Worm (Caenorhabditis elegans) whole organism, late embryonic: Measurements from ENCODE around the gene T16H12.9.

ENCODE experiments used
- C08G9.2 ChIP-seq: sonication (generic microtip); optimal IDR thresholded peaks from 2 replicates; lab custom pipeline; 2016; ENCODE audit warnings: mild to moderate bottlenecking, missing genetic modification characterization, moderate library complexity, missing compliant biosample characterization
- F13H6.1 ChIP-seq: sonication (generic microtip); optimal IDR thresholded peaks from 2 replicates; lab custom pipeline; 2016; ENCODE audit warnings: missing genetic modification characterization, missing compliant biosample characterization
- K02D7.2 ChIP-seq: sonication (generic microtip); optimal IDR thresholded peaks from 2 replicates; lab custom pipeline; 2017; ENCODE audit warnings: mild to moderate bottlenecking, missing genetic modification characterization, missing compliant biosample characterization
- K09A11.1 ChIP-seq: sonication (generic microtip); optimal IDR thresholded peaks from 2 replicates; lab custom pipeline; 2017; ENCODE audit warnings: antibody characterized with exemption, mild to moderate bottlenecking, missing genetic modification characterization, missing compliant biosample characterization; ENCODE audit not compliant: insufficient read depth
- T23F11.4 ChIP-seq: fragments of 200-800 bp; sonication (Bioruptor generic); optimal IDR thresholded peaks from 2 replicates; lab custom pipeline; 2018; ENCODE audit warnings: mild to moderate bottlenecking, missing genetic modification characterization, missing compliant biosample characterization
- Y22D7AL.16 ChIP-seq: sonication (generic microtip); optimal IDR thresholded peaks from 2 replicates; lab custom pipeline; 2016; ENCODE audit warnings: missing genetic modification characterization, missing compliant biosample characterization
- ahr-1 ChIP-seq: sonication (generic microtip); optimal IDR thresholded peaks from 2 replicates; lab custom pipeline; 2016; ENCODE audit warnings: missing genetic modification characterization, missing compliant biosample characterization
- ama-1 ChIP-seq: fragments of 150-350 bp; optimal IDR thresholded peaks from 2 replicates; lab custom pipeline; 2014
- ceh-14 ChIP-seq: sonication (generic microtip); optimal IDR thresholded peaks from 2 replicates; lab custom pipeline; 2016; ENCODE audit warnings: missing genotype, missing genetic modification characterization, missing compliant biosample characterization
- ceh-18 ChIP-seq: sonication (generic microtip); optimal IDR thresholded peaks from 2 replicates; lab custom pipeline; 2016; ENCODE audit warnings: missing genetic modification characterization, missing compliant biosample characterization
- ceh-19 ChIP-seq: fragments of 200-800 bp; sonication (Bioruptor generic); optimal IDR thresholded peaks from 2 replicates; lab custom pipeline; 2018; ENCODE audit warnings: mild to moderate bottlenecking, missing genetic modification characterization, missing compliant biosample characterization
- ceh-2 ChIP-seq: sonication (generic microtip); optimal IDR thresholded peaks from 2 replicates; lab custom pipeline; 2016; ENCODE audit warnings: missing genotype, missing genetic modification characterization, missing compliant biosample characterization
- ceh-24 ChIP-seq: sonication (generic microtip); optimal IDR thresholded peaks from 2 replicates; lab custom pipeline; 2016; ENCODE audit warnings: mild to moderate bottlenecking, missing genetic modification characterization, missing compliant biosample characterization
- ceh-30 ChIP-seq: fragments of 150-350 bp; optimal IDR thresholded peaks from 2 replicates; lab custom pipeline; 2014; ENCODE audit warnings: missing biosample characterization, missing genetic modification characterization
- ceh-31 ChIP-seq: sonication (generic microtip); optimal IDR thresholded peaks from 2 replicates; lab custom pipeline; 2016; ENCODE audit warnings: missing genetic modification characterization, missing compliant biosample characterization
- ceh-34 ChIP-seq: sonication (generic microtip); optimal IDR thresholded peaks from 2 replicates; lab custom pipeline; 2016; ENCODE audit warnings: mild to moderate bottlenecking, missing genetic modification characterization, missing compliant biosample characterization
- ceh-45 ChIP-seq: fragments of 200-800 bp; sonication (Bioruptor generic); IDR thresholded peaks from 2 replicates; pipeline ENCODE4 v1.3.6; 2022; ENCODE audit warnings: missing genetic modification reagents, missing genetic modification characterization, missing compliant biosample characterization
- ceh-48 ChIP-seq: sonication (generic microtip); optimal IDR thresholded peaks from 2 replicates; lab custom pipeline; 2016; ENCODE audit warnings: missing genetic modification characterization, inconsistent platforms, missing compliant biosample characterization
- ceh-9 ChIP-seq: sonication (generic microtip); optimal IDR thresholded peaks from 2 replicates; lab custom pipeline; 2016; ENCODE audit warnings: mild to moderate bottlenecking, missing genetic modification characterization, inconsistent platforms, missing compliant biosample characterization
- ets-4 ChIP-seq: sonication (generic microtip); optimal IDR thresholded peaks from 2 replicates; lab custom pipeline; 2016; ENCODE audit warnings: missing genetic modification characterization, missing compliant biosample characterization
- eyg-1 ChIP-seq: sonication (generic microtip); optimal IDR thresholded peaks from 2 replicates; lab custom pipeline; 2016; ENCODE audit warnings: missing genotype, missing genetic modification characterization, missing compliant biosample characterization
- fax-1 ChIP-seq: sonication (generic microtip); optimal IDR thresholded peaks from 2 replicates; lab custom pipeline; 2016; ENCODE audit warnings: missing genotype, missing genetic modification characterization, missing compliant biosample characterization
- fkh-6 ChIP-seq: sonication (generic microtip); optimal IDR thresholded peaks from 2 replicates; lab custom pipeline; 2016; ENCODE audit warnings: missing genetic modification characterization, missing compliant biosample characterization
- hlh-15 ChIP-seq: sonication (generic microtip); optimal IDR thresholded peaks from 2 replicates; lab custom pipeline; 2016; ENCODE audit warnings: missing genetic modification characterization, missing compliant biosample characterization
- hlh-8 ChIP-seq: sonication (generic microtip); optimal IDR thresholded peaks from 2 replicates; lab custom pipeline; 2016; ENCODE audit warnings: missing genotype, missing genetic modification characterization, missing compliant biosample characterization
- lim-6 ChIP-seq: sonication (generic microtip); optimal IDR thresholded peaks from 2 replicates; lab custom pipeline; 2016; ENCODE audit warnings: missing genetic modification characterization, missing compliant biosample characterization
- lin-11 ChIP-seq: fragments of 200-800 bp; sonication (Bioruptor generic); optimal IDR thresholded peaks from 2 replicates; lab custom pipeline; 2018; ENCODE audit warnings: mild to moderate bottlenecking, missing genetic modification characterization, missing compliant biosample characterization
- madf-2 ChIP-seq: sonication (generic microtip); optimal IDR thresholded peaks from 2 replicates; lab custom pipeline; 2017; ENCODE audit warnings: missing genetic modification characterization, missing compliant biosample characterization
- mec-3 ChIP-seq: sonication (generic microtip); optimal IDR thresholded peaks from 2 replicates; lab custom pipeline; 2016; ENCODE audit warnings: borderline replicate concordance, missing genetic modification characterization, missing compliant biosample characterization
- nhr-11 ChIP-seq: fragments of 150-350 bp; optimal IDR thresholded peaks from 2 replicates; lab custom pipeline; 2014; ENCODE audit warnings: missing biosample characterization, missing genetic modification characterization
- nhr-232 ChIP-seq: sonication (generic microtip); optimal IDR thresholded peaks from 2 replicates; lab custom pipeline; 2016; ENCODE audit warnings: missing genetic modification characterization, missing compliant biosample characterization
- odd-2 ChIP-seq: sonication (generic microtip); optimal IDR thresholded peaks from 2 replicates; lab custom pipeline; 2017; ENCODE audit warnings: antibody characterized with exemption, mild to moderate bottlenecking, missing genetic modification characterization, missing compliant biosample characterization
- pax-1 ChIP-seq: fragments of 150-350 bp; optimal IDR thresholded peaks from 2 replicates; lab custom pipeline; 2014; ENCODE audit warnings: missing biosample characterization, missing genetic modification characterization
- pha-4 ChIP-seq: fragments of 150-350 bp; optimal IDR thresholded peaks from 2 replicates; lab custom pipeline; 2018; ENCODE audit warnings: missing biosample characterization, missing genetic modification reagents, missing genetic modification characterization
- pros-1 ChIP-seq: fragments of 150-350 bp; optimal IDR thresholded peaks from 2 replicates; lab custom pipeline; 2014; ENCODE audit warnings: missing biosample characterization, missing genetic modification reagents, missing genetic modification characterization
- ref-2 ChIP-seq: sonication (generic microtip); optimal IDR thresholded peaks from 2 replicates; lab custom pipeline; 2016; ENCODE audit warnings: missing genetic modification characterization, missing compliant biosample characterization
- sox-4 ChIP-seq: sonication (generic microtip); optimal IDR thresholded peaks from 2 replicates; lab custom pipeline; 2017; ENCODE audit warnings: mild to moderate bottlenecking, missing genetic modification characterization, inconsistent platforms, missing compliant biosample characterization
- syd-9 ChIP-seq: sonication (generic microtip); optimal IDR thresholded peaks from 2 replicates; lab custom pipeline; 2016; ENCODE audit warnings: mild to moderate bottlenecking, missing genetic modification characterization, moderate library complexity, missing compliant biosample characterization
- tbx-2 ChIP-seq: sonication (generic microtip); optimal IDR thresholded peaks from 2 replicates; lab custom pipeline; 2016; ENCODE audit warnings: missing genetic modification characterization, missing compliant biosample characterization
- tbx-7 ChIP-seq: sonication (generic microtip); optimal IDR thresholded peaks from 2 replicates; lab custom pipeline; 2016; ENCODE audit warnings: missing genotype, missing genetic modification characterization, missing compliant biosample characterization
- ttx-3 ChIP-seq: sonication (generic microtip); optimal IDR thresholded peaks from 2 replicates; lab custom pipeline; 2016; ENCODE audit warnings: missing genetic modification reagents, missing genetic modification characterization, missing compliant biosample characterization
- unc-42 ChIP-seq: sonication (generic microtip); optimal IDR thresholded peaks from 2 replicates; lab custom pipeline; 2016; ENCODE audit warnings: missing genotype, missing genetic modification characterization, missing compliant biosample characterization
- unc-55 ChIP-seq: sonication (generic microtip); optimal IDR thresholded peaks from 2 replicates; lab custom pipeline; 2017; ENCODE audit warnings: missing biosample characterization, missing genetic modification reagents, missing genetic modification characterization
- ztf-16 ChIP-seq: sonication (generic microtip); optimal IDR thresholded peaks from 2 replicates; lab custom pipeline; 2017; ENCODE audit warnings: missing genetic modification characterization, missing compliant biosample characterization

Gene T16H12.9

ce11 chrIII:10146701-10147100, 37.6 kb downstream of the T16H12.9 start, which contains the start of gene K08E5.1:
K08E5.1 (minus strand) TSS chrIII:10146801.
- TF ChIP-seq tbx-2 (tag; lab: Kevin White, UChicago): no peak

ce11 chrIII:10149910-10150309, 40.8 kb downstream of the T16H12.9 start:
- no peak for TF ChIP-seq nhr-11
- no peak for TF ChIP-seq nhr-232 (tag; lab: Kevin White, UChicago)

ce11 chrIII:10150710-10151109, 41.6 kb downstream of the T16H12.9 start:
- TF ChIP-seq ceh-30 (tag; lab: Kevin White, UChicago): no peak
- no peak for TF ChIP-seq Y22D7AL.16 (tag; lab: Kevin White, UChicago)
- TF ChIP-seq sox-4: no peak
- no peak for TF ChIP-seq T23F11.4
- no peak for TF ChIP-seq pros-1 (tag; lab: Kevin White, UChicago)
- TF ChIP-seq syd-9 (tag; lab: Kevin White, UChicago): no peak
- no peak for TF ChIP-seq unc-55 (GFP tag; lab: Kevin White, UChicago)
- no peak for TF ChIP-seq ceh-45 (GFP tag; lab: Robert Waterston, UW)
- TF ChIP-seq ahr-1 (tag; lab: Kevin White, UChicago): no peak
- TF ChIP-seq hlh-8 (tag; lab: Kevin White, UChicago): no peak
- no peak for TF ChIP-seq pax-1
- TF ChIP-seq ets-4: no peak
- TF ChIP-seq ceh-19: no peak

- TF ChIP-seq ceh-18 (tag; lab: Kevin White, UChicago) (no peak), ceh-9 (no peak), fkh-6 (no peak), K09A11.1 (tag; lab: Kevin White, UChicago) (no peak), pha-4 (tag; lab: Kevin White, UChicago) (no peak)
Measured at ce11 chrIII:10151719-10152118, 42.6 kb downstream of the T16H12.9 start.

- TF ChIP-seq tbx-2 (tag; lab: Kevin White, UChicago) (no peak), unc-42 (tag; lab: Kevin White, UChicago) (no peak), nhr-232 (tag; lab: Kevin White, UChicago) (no peak), ceh-48 (tag; lab: Kevin White, UChicago) (no peak), ama-1 (lab: Kevin White, UChicago) (no peak), Y22D7AL.16 (tag; lab: Kevin White, UChicago) (no peak), F13H6.1 (tag; lab: Kevin White, UChicago) (no peak), mec-3 (tag; lab: Kevin White, UChicago) (no peak), ztf-16 (no peak), ceh-45 (GFP tag; lab: Robert Waterston, UW) (no peak), lim-6 (tag; lab: Kevin White, UChicago) (no peak), unc-55 (GFP tag; lab: Kevin White, UChicago) (no peak), hlh-15 (no peak), odd-2 (no peak), C08G9.2 (no peak), K02D7.2 (tag; lab: Kevin White, UChicago) (no peak), pros-1 (tag; lab: Kevin White, UChicago) (no peak)
Measured at ce11 chrIII:10152495-10152894, 43.4 kb downstream of the T16H12.9 start, which contains the start of gene nac-3. nac-3 (plus strand) TSS chrIII:10152795.

- no peak for TF ChIP-seq K09A11.1 (tag; lab: Kevin White, UChicago)
- TF ChIP-seq ref-2 (tag; lab: Kevin White, UChicago): no peak
- TF ChIP-seq eyg-1 (tag; lab: Kevin White, UChicago): no peak
- no peak for TF ChIP-seq tbx-7 (tag; lab: Kevin White, UChicago)
- TF ChIP-seq pax-1: no peak
- TF ChIP-seq ceh-34: no peak
- TF ChIP-seq ceh-31: peak; percentile 62
- TF ChIP-seq pha-4 (tag; lab: Kevin White, UChicago): no peak
- peak; percentile 89 for TF ChIP-seq unc-42 (tag; lab: Kevin White, UChicago)
- no peak for TF ChIP-seq madf-2 (tag; lab: Kevin White, UChicago)
- TF ChIP-seq ceh-24: no peak
- TF ChIP-seq ets-4: no peak
- no peak for TF ChIP-seq unc-55 (GFP tag; lab: Kevin White, UChicago)
- no peak for TF ChIP-seq lin-11 (tag; lab: Kevin White, UChicago)
- no peak for TF ChIP-seq ceh-9
- TF ChIP-seq mec-3 (tag; lab: Kevin White, UChicago): no peak
- TF ChIP-seq ceh-18 (tag; lab: Kevin White, UChicago): peak; percentile 18
- TF ChIP-seq fkh-6: no peak
- TF ChIP-seq ceh-14 (tag; lab: Kevin White, UChicago): no peak
- TF ChIP-seq ttx-3: no peak
- no peak for TF ChIP-seq fax-1
- TF ChIP-seq ceh-2 (tag; lab: Kevin White, UChicago): no peak
Measured at ce11 chrIII:10153003-10153402, 43.9 kb downstream of the T16H12.9 start.
